Worm (Caenorhabditis elegans): Measurements from ENCODE around the gene spds-1.
"Not testable (repeated sequence)": the region's sequence is repeated elsewhere in the genome, so short reads cannot be mapped to it uniquely, and the experiment has no call there.

ce11 chrII:12778374-12778773, 28.3 kb upstream of the spds-1 start:
- TF ChIP-seq blmp-1 (tag; optimal IDR thresholded peaks at IDR 0.05; ENCODE audit: insufficient read depth); lin-39 (tag; optimal IDR thresholded peaks at IDR 0.05); nhr-25 (tag; optimal IDR thresholded peaks at IDR 0.05): not testable (repeated sequence)
- TF ChIP-seq unc-55 (GFP tag; optimal IDR thresholded peaks at IDR 0.05) (peak; percentile 67), lin-13 (GFP tag; optimal IDR thresholded peaks at IDR 0.05) (peak; percentile 96)
